Worm (Caenorhabditis elegans): ENCODE measurements around the gene acs-2.

- no peak for TF ChIP-seq unc-62 (GFP tag; optimal IDR thresholded peaks at IDR 0.05)
- no peak for TF ChIP-seq ama-1 (optimal IDR thresholded peaks at IDR 0.05)
- no peak for TF ChIP-seq ama-1 (GFP tag; optimal IDR thresholded peaks at IDR 0.05)
- no peak for TF ChIP-seq F10E7.11 (tag; optimal IDR thresholded peaks at IDR 0.05)
- no peak for TF ChIP-seq dox-1 (GFP tag; IDR thresholded peaks at IDR 0.05)
- no peak for TF ChIP-seq ztf-25 (GFP tag; IDR thresholded peaks at IDR 0.05)
- no peak for TF ChIP-seq ceh-79 (tag; optimal IDR thresholded peaks at IDR 0.05)
Observed at ce11 chrV:15614534-15614933, 47.3 kb downstream of the acs-2 start.
